Worm (Caenorhabditis elegans) whole organism, late embryonic: ENCODE data around the gene F19H6.5.

Source experiments
- ama-1 ChIP-seq: fragments of 150-350 bp; optimal IDR thresholded peaks from 2 replicates; lab custom pipeline; 2014
- ceh-30 ChIP-seq: fragments of 150-350 bp; optimal IDR thresholded peaks from 2 replicates; lab custom pipeline; 2014; ENCODE audit warnings: missing biosample characterization, missing genetic modification characterization
- fax-1 ChIP-seq: sonication (generic microtip); optimal IDR thresholded peaks from 2 replicates; lab custom pipeline; 2016; ENCODE audit warnings: missing genotype, missing genetic modification characterization, missing compliant biosample characterization
- nfya-1 ChIP-seq: sonication (generic microtip); optimal IDR thresholded peaks from 2 replicates; lab custom pipeline; 2017; ENCODE audit warnings: missing genetic modification characterization, mild to moderate bottlenecking, missing compliant biosample characterization, antibody characterized with exemption, moderate library complexity
- odd-2 ChIP-seq: sonication (generic microtip); optimal IDR thresholded peaks from 2 replicates; lab custom pipeline; 2017; ENCODE audit warnings: antibody characterized with exemption, mild to moderate bottlenecking, missing genetic modification characterization, missing compliant biosample characterization
- pat-9 ChIP-seq: fragments of 200-800 bp; sonication (Bioruptor generic); optimal IDR thresholded peaks from 2 replicates; lab custom pipeline; 2018; ENCODE audit warnings: mild to moderate bottlenecking, missing genetic modification characterization, moderate library complexity, missing compliant biosample characterization
- unc-55 ChIP-seq: sonication (generic microtip); optimal IDR thresholded peaks from 2 replicates; lab custom pipeline; 2017; ENCODE audit warnings: missing biosample characterization, missing genetic modification reagents, missing genetic modification characterization
- unc-86 ChIP-seq: sonication (generic microtip); optimal IDR thresholded peaks from 2 replicates; lab custom pipeline; 2016; ENCODE audit warnings: missing genetic modification characterization, missing compliant biosample characterization

DNA sequence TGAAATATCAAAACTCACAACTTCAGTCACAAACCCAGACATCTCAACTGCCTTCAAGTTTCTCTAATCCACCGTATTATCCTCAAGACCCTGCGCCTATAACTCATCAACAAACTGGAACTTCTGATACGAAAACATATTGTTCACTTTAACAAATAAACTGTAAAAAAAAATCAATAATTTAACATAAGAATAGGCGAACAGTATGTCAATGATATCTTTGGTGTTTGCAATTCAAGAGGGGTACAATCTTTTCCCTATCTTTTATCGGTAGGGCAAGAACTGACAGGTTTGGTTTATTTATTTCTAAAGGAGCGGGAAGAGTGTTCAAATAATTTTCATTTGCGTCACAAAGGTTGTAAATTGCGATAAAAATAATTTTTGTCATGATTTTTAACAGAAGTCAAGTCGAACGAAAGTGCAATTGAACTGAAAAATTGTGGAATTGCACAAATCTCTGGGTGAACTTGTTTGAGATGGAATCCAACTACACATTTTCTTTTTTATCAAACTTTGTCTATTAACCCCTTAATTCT lies 1.7 kb downstream of the F19H6.5 start:
- no peak for TF ChIP-seq unc-86
- no peak for TF ChIP-seq fax-1 (tag; lab: Kevin White, UChicago)
- TF ChIP-seq odd-2 = no peak
- TF ChIP-seq nfya-1 (tag; lab: Kevin White, UChicago) = peak; percentile 87
- TF ChIP-seq ceh-30 (tag; lab: Kevin White, UChicago) = peak; percentile 1
- no peak for TF ChIP-seq unc-55 (GFP tag; lab: Kevin White, UChicago)
- TF ChIP-seq pat-9 (tag; lab: Kevin White, UChicago) = no peak
- TF ChIP-seq ama-1 (lab: Kevin White, UChicago) = no peak
